Worm (Caenorhabditis elegans) whole organism, late embryonic: ENCODE results near the gene T08G5.2.

Experiments
- ceh-24 ChIP-seq: sonication (generic microtip); optimal IDR thresholded peaks from 2 replicates; lab custom pipeline; 2016; ENCODE audit warnings: mild to moderate bottlenecking, missing genetic modification characterization, missing compliant biosample characterization
- sox-4 ChIP-seq: sonication (generic microtip); optimal IDR thresholded peaks from 2 replicates; lab custom pipeline; 2017; ENCODE audit warnings: mild to moderate bottlenecking, missing genetic modification characterization, inconsistent platforms, missing compliant biosample characterization

DNA sequence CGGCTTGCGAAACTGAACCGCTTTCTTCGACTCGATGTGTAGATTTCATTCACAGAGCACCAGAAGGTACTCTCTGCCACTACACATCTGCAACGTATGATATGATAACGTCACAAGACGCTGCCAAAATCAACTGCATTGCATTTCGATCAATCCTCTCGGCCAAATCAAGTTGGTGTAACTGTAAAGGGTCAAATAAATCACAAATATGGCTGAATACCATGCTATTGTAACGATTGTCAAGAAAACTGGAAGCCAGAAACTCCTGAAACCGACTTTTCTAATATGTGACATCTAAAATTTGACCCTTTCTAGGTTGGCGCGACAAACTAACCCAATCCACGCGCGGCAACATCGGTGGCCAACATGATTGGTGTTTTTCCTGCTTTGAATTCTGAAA is 16.1 kb downstream of the T08G5.2 start:
- TF ChIP-seq sox-4 (tag; lab: Kevin White, UChicago) (no peak), ceh-24 (no peak)
